Fruit fly (Drosophila melanogaster) S2 (cell line): ENCODE results near the gene CG5986.

ENCODE experiments used
- CG8478 ChIP-seq: fragments of >200 bp; optimal IDR thresholded peaks from 2 replicates; lab custom pipeline; 2018
- CTCF ChIP-seq, 2 experiments: fragments of >200 bp; optimal IDR thresholded peaks; 2 replicates each; lab custom pipeline; 2018

- TF ChIP-seq CG8478 (lab: Kevin White, UChicago) (no peak), CTCF (optimal IDR thresholded peaks at IDR 0.05; lab: Kevin White, UChicago) (no peak)
Observed at dm6 chr3R:24073703-24074102, 26.1 kb downstream of the CG5986 start.
